Fruit fly (Drosophila melanogaster) whole organism, embryonic: Measurements from ENCODE around the gene elB.
A peak's percentile ranks its signal among the peaks of the same experiment; 100 is the strongest.

Source experiments
- CG11504 ChIP-seq: fragments of 200-800 bp; sonication (Bioruptor generic); optimal IDR thresholded peaks from 3 replicates; lab custom pipeline; 2019; ENCODE audit warnings: missing biosample characterization, mild to moderate bottlenecking, missing genetic modification characterization, moderate library complexity
- CG12659 ChIP-seq: fragments of 200-800 bp; sonication (Bioruptor generic); optimal IDR thresholded peaks from 3 replicates; lab custom pipeline; 2017; ENCODE audit warnings: mild to moderate bottlenecking, missing biosample characterization, missing genetic modification reagents, missing genetic modification characterization
- CG13287 ChIP-seq: fragments of 200-800 bp; sonication (Bioruptor generic); IDR thresholded peaks from 2 replicates; pipeline ENCODE4 v1.3.6; 2022; ENCODE audit warnings: missing biosample characterization, missing genetic modification characterization; ENCODE audit not compliant: partially characterized antibody
- CG13296 ChIP-seq: fragments of 200-800 bp; sonication (Bioruptor generic); optimal IDR thresholded peaks from 3 replicates; lab custom pipeline; 2018; ENCODE audit warnings: missing biosample characterization, mild to moderate bottlenecking, missing genetic modification characterization
- CG14710 ChIP-seq: fragments of 200-800 bp; sonication (Bioruptor generic); optimal IDR thresholded peaks from 3 replicates; lab custom pipeline; 2019; ENCODE audit warnings: missing biosample characterization, mild to moderate bottlenecking, missing genetic modification characterization, moderate library complexity
- CG15601 ChIP-seq: fragments of 200-800 bp; sonication (Bioruptor generic); optimal IDR thresholded peaks from 3 replicates; lab custom pipeline; 2019; ENCODE audit warnings: missing biosample characterization, mild to moderate bottlenecking, missing genetic modification characterization, moderate library complexity
- CG1647 ChIP-seq: fragments of 200-800 bp; sonication (Bioruptor generic); optimal IDR thresholded peaks from 3 replicates; lab custom pipeline; 2016; ENCODE audit warnings: missing biosample characterization, missing genetic modification characterization
- CG17186 ChIP-seq: fragments of 200-800 bp; sonication (Bioruptor generic); optimal IDR thresholded peaks from 3 replicates; lab custom pipeline; 2017; ENCODE audit warnings: missing biosample characterization, missing genetic modification reagents, missing genetic modification characterization
- CG17361 ChIP-seq: fragments of 200-800 bp; sonication (Bioruptor generic); IDR thresholded peaks from 3 replicates; pipeline ENCODE4 v1.3.6; 2022; ENCODE audit warnings: missing biosample characterization, missing genetic modification characterization
- CG17829 ChIP-seq: fragments of 200-800 bp; optimal IDR thresholded peaks from 2 replicates; lab custom pipeline; 2019; ENCODE audit warnings: missing biosample characterization, mild to moderate bottlenecking, missing genetic modification characterization, moderate library complexity
- CG17912 ChIP-seq: fragments of 200-800 bp; sonication (Bioruptor generic); optimal IDR thresholded peaks from 2 replicates; lab custom pipeline; 2018; ENCODE audit warnings: missing biosample characterization, mild to moderate bottlenecking, missing genetic modification characterization
- CG1832 ChIP-seq: fragments of 200-800 bp; sonication (Bioruptor generic); optimal IDR thresholded peaks from 2 replicates; lab custom pipeline; 2017; ENCODE audit warnings: missing biosample characterization, mild to moderate bottlenecking, missing genetic modification characterization, inconsistent platforms
- CG3065 ChIP-seq: fragments of 200-800 bp; sonication (Bioruptor generic); optimal IDR thresholded peaks from 2 replicates; lab custom pipeline; 2016; ENCODE audit warnings: missing biosample characterization, missing genetic modification characterization
- CG3281 ChIP-seq: fragments of 200-800 bp; sonication (Bioruptor generic); optimal IDR thresholded peaks from 3 replicates; lab custom pipeline; 2017; ENCODE audit warnings: missing biosample characterization, mild to moderate bottlenecking, missing genetic modification characterization
- CG34224 ChIP-seq: fragments of 200-800 bp; sonication (Bioruptor generic); IDR thresholded peaks from 3 replicates; pipeline ENCODE4 v1.3.6; 2022; ENCODE audit warnings: missing biosample characterization, missing genetic modification characterization; ENCODE audit not compliant: partially characterized antibody
- CG34422 ChIP-seq: fragments of 200-800 bp; sonication (Bioruptor generic); IDR thresholded peaks from 3 replicates; pipeline ENCODE4 v1.3.6; 2022; ENCODE audit warnings: missing biosample characterization, missing genetic modification characterization
- CG42726 ChIP-seq: fragments of 200-800 bp; sonication (Bioruptor generic); IDR thresholded peaks from 2 replicates; pipeline ENCODE4 v1.3.6; 2022; ENCODE audit warnings: missing biosample characterization, missing genetic modification characterization; ENCODE audit not compliant: partially characterized antibody
- CG5245 ChIP-seq: fragments of 200-800 bp; sonication (Bioruptor generic); optimal IDR thresholded peaks from 3 replicates; lab custom pipeline; 2016; ENCODE audit warnings: missing biosample characterization, missing genetic modification characterization
- CG6791 ChIP-seq: fragments of 200-800 bp; sonication (Bioruptor generic); IDR thresholded peaks from 3 replicates; pipeline ENCODE4 v1.3.6; 2022; ENCODE audit warnings: missing biosample characterization, missing genetic modification characterization; ENCODE audit not compliant: partially characterized antibody
- CG9797 ChIP-seq: fragments of 200-800 bp; sonication (Bioruptor generic); optimal IDR thresholded peaks from 3 replicates; lab custom pipeline; 2018; ENCODE audit warnings: missing biosample characterization, mild to moderate bottlenecking, missing genetic modification characterization
- CTCF ChIP-seq: fragments of 200-800 bp; sonication (Bioruptor generic); optimal IDR thresholded peaks from 2 replicates; lab custom pipeline; 2017; ENCODE audit warnings: missing biosample characterization, mild to moderate bottlenecking, missing genetic modification characterization, moderate library complexity
- Dll ChIP-seq: fragments of 200-800 bp; sonication (Bioruptor generic); IDR thresholded peaks from 4 replicates; pipeline ENCODE4 v1.3.6; 2022; ENCODE audit warnings: missing biosample characterization, missing genetic modification characterization; ENCODE audit not compliant: partially characterized antibody
- HLH4C ChIP-seq: fragments of 200-800 bp; sonication (Bioruptor generic); IDR thresholded peaks from 3 replicates; pipeline ENCODE4 v1.3.6; 2022; ENCODE audit warnings: missing biosample characterization, missing genetic modification characterization; ENCODE audit not compliant: partially characterized antibody
- HmgZ ChIP-seq: fragments of 200-800 bp; sonication (Bioruptor generic); optimal IDR thresholded peaks from 2 replicates; lab custom pipeline; 2018; ENCODE audit warnings: missing biosample characterization, mild to moderate bottlenecking, missing genetic modification characterization
- MBD-R2 ChIP-seq: fragments of 200-800 bp; sonication (Bioruptor generic); IDR thresholded peaks from 2 replicates; pipeline ENCODE4 v1.3.6; 2022; ENCODE audit warnings: missing biosample characterization, missing genetic modification characterization
- MESR4 ChIP-seq: fragments of 200-800 bp; sonication (Bioruptor generic); optimal IDR thresholded peaks from 2 replicates; lab custom pipeline; 2018; ENCODE audit warnings: missing biosample characterization, mild to moderate bottlenecking, missing genetic modification characterization, moderate library complexity
- Mad ChIP-seq: fragments of 200-800 bp; sonication (Bioruptor generic); optimal IDR thresholded peaks from 2 replicates; lab custom pipeline; 2016; ENCODE audit warnings: missing biosample characterization, missing genetic modification characterization
- Med ChIP-seq: fragments of 200-800 bp; sonication (Bioruptor generic); peaks from one replicate; lab custom pipeline; 2016; ENCODE audit warnings: missing biosample characterization, missing genetic modification characterization, mild to moderate bottlenecking, inconsistent platforms, moderate library complexity
- NFAT ChIP-seq: fragments of 200-800 bp; sonication (Bioruptor generic); IDR thresholded peaks from 2 replicates; pipeline ENCODE4 v1.3.6; 2022; ENCODE audit warnings: missing biosample characterization, missing genetic modification characterization
- Opbp ChIP-seq: fragments of 200-800 bp; sonication (Bioruptor generic); IDR thresholded peaks from 3 replicates; pipeline ENCODE4 v1.3.6; 2022; ENCODE audit warnings: missing biosample characterization, missing genetic modification characterization; ENCODE audit not compliant: partially characterized antibody
- Scr ChIP-seq: fragments of 200-800 bp; sonication (Bioruptor generic); IDR thresholded peaks from 2 replicates; pipeline ENCODE4 v1.3.6; 2022; ENCODE audit warnings: missing biosample characterization, missing genetic modification characterization; ENCODE audit not compliant: partially characterized antibody
- Sry-δ ChIP-seq: fragments of 200-800 bp; sonication (Bioruptor generic); optimal IDR thresholded peaks from 2 replicates; lab custom pipeline; 2016; ENCODE audit warnings: missing biosample characterization, missing genetic modification characterization
- TFAM ChIP-seq: fragments of 200-800 bp; sonication (Bioruptor generic); optimal IDR thresholded peaks from 2 replicates; lab custom pipeline; 2017; ENCODE audit warnings: missing biosample characterization, missing genetic modification characterization, inconsistent platforms
- YL-1 ChIP-seq: fragments of 200-800 bp; sonication (Bioruptor generic); optimal IDR thresholded peaks from 3 replicates; lab custom pipeline; 2017; ENCODE audit warnings: missing biosample characterization, mild to moderate bottlenecking, missing genetic modification characterization
- amos ChIP-seq: fragments of 200-800 bp; sonication (Bioruptor generic); IDR thresholded peaks from 2 replicates; pipeline ENCODE4 v1.3.6; 2022; ENCODE audit warnings: missing biosample characterization, missing genetic modification characterization; ENCODE audit not compliant: partially characterized antibody
- ato ChIP-seq: fragments of 200-800 bp; sonication (Bioruptor generic); IDR thresholded peaks from 2 replicates; pipeline ENCODE4 v1.3.6; 2022; ENCODE audit warnings: missing biosample characterization, missing genetic modification characterization; ENCODE audit not compliant: partially characterized antibody
- chinmo ChIP-seq: fragments of 200-800 bp; sonication (Bioruptor generic); IDR thresholded peaks from 4 replicates; pipeline ENCODE4 v1.3.6; 2022; ENCODE audit warnings: missing biosample characterization, missing genetic modification characterization; ENCODE audit not compliant: partially characterized antibody
- crc ChIP-seq: fragments of 200-800 bp; sonication (Bioruptor generic); optimal IDR thresholded peaks from 2 replicates; lab custom pipeline; 2016; ENCODE audit warnings: missing biosample characterization, missing genetic modification characterization
- cwo ChIP-seq: fragments of 200-800 bp; sonication (Bioruptor generic); optimal IDR thresholded peaks from 3 replicates; lab custom pipeline; 2017; ENCODE audit warnings: missing biosample characterization, missing genetic modification characterization, mild to moderate bottlenecking, moderate library complexity, missing genetic modification reagents
- eve ChIP-seq, 2 experiments: fragments of >200 bp; optimal IDR thresholded peaks; 2 replicates each; lab custom pipeline; 2017; ENCODE audit warnings: missing biosample characterization in 2 of 2, missing genetic modification characterization in 2 of 2
- hbn ChIP-seq: fragments of 200-800 bp; sonication (Bioruptor generic); IDR thresholded peaks from 2 replicates; pipeline ENCODE4 v1.3.6; 2022; ENCODE audit warnings: missing biosample characterization, missing genetic modification characterization; ENCODE audit not compliant: partially characterized antibody
- nau ChIP-seq: fragments of 200-800 bp; sonication (Bioruptor generic); optimal IDR thresholded peaks from 3 replicates; lab custom pipeline; 2017; ENCODE audit warnings: missing biosample characterization, mild to moderate bottlenecking, missing genetic modification characterization, missing genetic modification reagents
- ranshi ChIP-seq: fragments of 200-800 bp; sonication (Bioruptor generic); IDR thresholded peaks from 2 replicates; pipeline ENCODE4 v1.3.6; 2022; ENCODE audit warnings: missing biosample characterization, missing genetic modification characterization
- stwl ChIP-seq: fragments of 200-800 bp; sonication (Bioruptor generic); optimal IDR thresholded peaks from 3 replicates; lab custom pipeline; 2018; ENCODE audit warnings: missing biosample characterization, mild to moderate bottlenecking, missing genetic modification characterization, moderate library complexity
- tin ChIP-seq: fragments of 200-800 bp; sonication (Bioruptor generic); optimal IDR thresholded peaks from 3 replicates; lab custom pipeline; 2016; ENCODE audit warnings: missing biosample characterization, missing genetic modification characterization
- unc-4 ChIP-seq: fragments of 200-800 bp; sonication (Bioruptor generic); IDR thresholded peaks from 2 replicates; pipeline ENCODE4 v1.3.6; 2022; ENCODE audit warnings: missing biosample characterization, missing genetic modification characterization; ENCODE audit not compliant: partially characterized antibody
- vfl ChIP-seq: fragments of 200-800 bp; sonication (Bioruptor generic); optimal IDR thresholded peaks from 2 replicates; lab custom pipeline; 2016; ENCODE audit warnings: missing biosample characterization, missing genetic modification characterization
- z ChIP-seq: fragments of 200-800 bp; sonication (Bioruptor generic); IDR thresholded peaks from 3 replicates; pipeline ENCODE4 v1.3.6; 2022; ENCODE audit warnings: missing biosample characterization, missing genetic modification characterization

The elB gene

DNA sequence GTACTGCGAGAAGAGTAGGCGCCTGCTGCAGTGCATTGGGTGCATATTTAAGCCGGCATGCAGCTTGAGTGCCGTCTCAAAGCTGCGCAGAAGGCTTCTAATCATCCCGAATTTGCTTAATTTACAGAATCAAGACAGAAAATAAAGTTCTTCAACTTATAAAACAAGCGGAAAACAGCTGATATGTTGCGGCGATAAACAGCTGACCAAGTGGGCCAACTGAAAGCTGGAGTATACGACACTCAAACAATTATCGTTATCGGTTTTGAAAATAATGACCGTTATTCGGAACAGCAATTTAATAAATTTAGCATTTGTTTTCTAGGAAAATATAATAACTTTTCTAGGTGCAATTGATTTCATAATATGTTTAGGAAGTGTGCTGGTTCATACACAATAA, 60.7 kb downstream of the elB start, which contains the start of gene mTTF (continued):
- TF ChIP-seq ranshi (no peak), YL-1 (peak; percentile 28), z (GFP tag; lab: Robert Waterston, UW) (no peak), CG17186 (peak; percentile 30), CG12659 (GFP tag; lab: Kevin White, UChicago) (peak; percentile 1), CG17829 (tag; lab: Kevin White, UChicago) (peak; percentile 16), amos (peak; percentile 36; the same call in 1 of the 2 replicates), CG34422 (0 out of 3 replicates have a peak, but pooled peaks have one; percentile 42), CG9797 (GFP tag; lab: Kevin White, UChicago) (peak; percentile 16), Mad (GFP tag; lab: Kevin White, UChicago) (no peak), Dll (peak; percentile 60; the same call in 3 of the 4 replicates), CG3065 (GFP tag; lab: Kevin White, UChicago) (no peak), Scr (GFP tag; lab: Robert Waterston, UW) (peak; percentile 49), CG6791 (GFP tag; lab: Robert Waterston, UW) (peak; percentile 58; the same call in 2 of the 3 replicates), CG42726 (peak; percentile 45; the same call in 1 of the 2 replicates), Med (GFP tag; lab: Kevin White, UChicago) (peak; percentile 67), CG14710 (tag; lab: Kevin White, UChicago) (peak; percentile 40), CG17912 (GFP tag; lab: Kevin White, UChicago) (no peak), vfl (GFP tag; lab: Kevin White, UChicago) (no peak), Sry-δ (peak; percentile 47), CG3281 (no peak), CG5245 (GFP tag; lab: Kevin White, UChicago) (no peak), stwl (tag; lab: Kevin White, UChicago) (peak; percentile 64), hbn (GFP tag; lab: Robert Waterston, UW) (peak; percentile 56; the same call in 1 of the 2 replicates), TFAM (no peak), MBD-R2 (GFP tag; lab: Robert Waterston, UW) (peak; percentile 97), CG15601 (peak; percentile 29), nau (GFP tag; lab: Kevin White, UChicago) (no peak), tin (GFP tag; lab: Kevin White, UChicago) (no peak), ato (GFP tag; lab: Robert Waterston, UW) (peak; percentile 62; the same call in 1 of the 2 replicates), CTCF (GFP tag; lab: Kevin White, UChicago) (peak; percentile 37), HLH4C (GFP tag; lab: Robert Waterston, UW) (peak; percentile 56; the same call in 1 of the 3 replicates), MESR4 (peak; percentile 53), CG34224 (GFP tag; lab: Robert Waterston, UW) (peak; percentile 45; the same call in 1 of the 3 replicates), CG13296 (no peak), HmgZ (tag; lab: Kevin White, UChicago) (peak; percentile 59), CG13287 (GFP tag; lab: Robert Waterston, UW) (peak; percentile 72), unc-4 (peak; percentile 43; the same call in 1 of the 2 replicates), eve (GFP tag; optimal IDR thresholded peaks at IDR 0.05; lab: Kevin White, UChicago) (no peak), CG11504 (peak; percentile 87), NFAT (GFP tag; lab: Robert Waterston, UW) (peak; percentile 4; the same call in 1 of the 2 replicates), CG17361 (GFP tag; lab: Robert Waterston, UW) (no peak), crc (no peak), CG1647 (GFP tag; lab: Kevin White, UChicago) (no peak), cwo (GFP tag; lab: Kevin White, UChicago) (no peak), CG1832 (GFP tag; lab: Kevin White, UChicago) (no peak), chinmo (0 out of 4 replicates have a peak, but pooled peaks have one; percentile 57), Opbp (GFP tag; lab: Robert Waterston, UW) (peak; percentile 46; the same call in 2 of the 3 replicates)
